Worm (Caenorhabditis elegans) whole organism, L4/young adult: ENCODE results near the gene wdr-54.

Experiments
- W03F9.2 ChIP-seq: fragments of 150-350 bp; optimal IDR thresholded peaks from 2 replicates; lab custom pipeline; 2014; ENCODE audit warnings: missing biosample characterization, missing genetic modification characterization
- dao-5 ChIP-seq: sonication (generic microtip); optimal IDR thresholded peaks from 2 replicates; lab custom pipeline; 2016; ENCODE audit warnings: missing genotype, missing genetic modification characterization, moderate library complexity, missing compliant biosample characterization
- him-1 ChIP-seq: sonication (generic microtip); optimal IDR thresholded peaks from 2 replicates; lab custom pipeline; 2016; ENCODE audit warnings: missing genotype, missing genetic modification reagents, missing genetic modification characterization, missing compliant biosample characterization

DNA sequence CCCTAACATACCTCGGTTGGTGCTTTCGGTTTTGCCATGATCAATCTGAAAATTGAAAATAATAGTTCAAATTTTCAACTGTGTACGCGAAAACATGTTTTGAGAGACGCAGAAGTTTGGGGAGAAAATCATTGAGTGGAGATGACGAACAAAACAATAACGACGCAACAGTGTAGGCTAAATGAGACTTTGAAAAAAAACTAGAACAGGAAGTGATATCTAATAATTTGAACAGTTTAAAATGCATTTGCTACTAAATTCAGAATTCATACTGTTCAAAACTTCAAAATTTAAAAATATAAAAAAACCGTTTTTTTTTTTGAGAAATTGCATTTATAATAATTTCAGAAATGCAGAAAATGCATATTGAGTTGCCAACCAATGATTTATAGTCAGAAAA is 15.6 kb upstream of the wdr-54 start, which contains the start of gene F25E2.3:
- TF ChIP-seq him-1 (tag; lab: Kevin White, UChicago) (no peak), dao-5 (no peak), W03F9.2 (no peak)
